Worm (Caenorhabditis elegans) whole organism, early embryonic: Measurements from ENCODE around the gene C05C10.8.

Experiments
- B0310.2 ChIP-seq: sonication (generic microtip); optimal IDR thresholded peaks from 2 replicates; lab custom pipeline; 2016; ENCODE audit warnings: mild to moderate bottlenecking, missing genetic modification characterization, missing compliant biosample characterization
- F13C5.2 ChIP-seq: sonication (generic microtip); optimal IDR thresholded peaks from 2 replicates; lab custom pipeline; 2017; ENCODE audit warnings: mild to moderate bottlenecking, missing genetic modification characterization, inconsistent platforms, missing compliant biosample characterization
- aly-1 ChIP-seq: sonication (generic microtip); optimal IDR thresholded peaks from 2 replicates; lab custom pipeline; 2016; ENCODE audit warnings: missing genetic modification characterization, missing compliant biosample characterization
- ama-1 ChIP-seq: fragments of 150-350 bp; optimal IDR thresholded peaks from 2 replicates; lab custom pipeline; 2014
- ceh-13 ChIP-seq: fragments of 200-800 bp; sonication (Bioruptor generic); optimal IDR thresholded peaks from 2 replicates; lab custom pipeline; 2018; ENCODE audit warnings: mild to moderate bottlenecking, missing genetic modification characterization, missing compliant biosample characterization
- ceh-36 ChIP-seq: sonication (generic microtip); optimal IDR thresholded peaks from 2 replicates; lab custom pipeline; 2016; ENCODE audit warnings: missing genetic modification characterization, inconsistent platforms, missing compliant biosample characterization
- ets-7 ChIP-seq: sonication (generic microtip); optimal IDR thresholded peaks from 2 replicates; lab custom pipeline; 2016; ENCODE audit warnings: missing genotype, missing genetic modification characterization, missing compliant biosample characterization
- flt-1 ChIP-seq: fragments of 200-800 bp; sonication (Bioruptor generic); IDR thresholded peaks from 2 replicates; pipeline ENCODE4 v1.3.6; 2022; ENCODE audit warnings: missing genetic modification characterization, missing compliant biosample characterization
- hmbx-1 ChIP-seq: sonication (generic microtip); optimal IDR thresholded peaks from 2 replicates; lab custom pipeline; 2016; ENCODE audit warnings: mild to moderate bottlenecking, missing genetic modification characterization, missing compliant biosample characterization
- hmg-4 ChIP-seq: fragments of 200-800 bp; sonication (Bioruptor generic); optimal IDR thresholded peaks from 2 replicates; lab custom pipeline; 2018; ENCODE audit warnings: mild to moderate bottlenecking, missing genetic modification characterization, missing compliant biosample characterization
- hnd-1 ChIP-seq: sonication (generic microtip); optimal IDR thresholded peaks from 2 replicates; lab custom pipeline; 2016; ENCODE audit warnings: missing genetic modification characterization, missing compliant biosample characterization
- pes-1 ChIP-seq: fragments of 200-800 bp; sonication (Bioruptor generic); IDR thresholded peaks from 2 replicates; pipeline ENCODE4 v1.3.6; 2022; ENCODE audit warnings: missing genetic modification reagents, missing genetic modification characterization, missing compliant biosample characterization
- scrt-1 ChIP-seq: fragments of 200-800 bp; sonication (Bioruptor generic); IDR thresholded peaks from 2 replicates; pipeline ENCODE4 v1.3.6; 2022; ENCODE audit warnings: missing genetic modification characterization, missing compliant biosample characterization
- sea-1 ChIP-seq: fragments of 200-800 bp; sonication (Bioruptor generic); conservative IDR thresholded peaks from 2 replicates; pipeline ENCODE4 v1.3.6; 2022; ENCODE audit warnings: missing genetic modification characterization, missing compliant biosample characterization
- tbx-11 ChIP-seq: fragments of 200-800 bp; sonication (Bioruptor generic); IDR thresholded peaks from 2 replicates; pipeline ENCODE4 v1.3.6; 2022; ENCODE audit warnings: missing genetic modification characterization, missing compliant biosample characterization
- tbx-37 ChIP-seq: fragments of 200-800 bp; sonication (Bioruptor generic); conservative IDR thresholded peaks from 2 replicates; pipeline ENCODE4 v1.3.6; 2022; ENCODE audit warnings: missing genetic modification reagents, missing genetic modification characterization, missing compliant biosample characterization
- tra-4 ChIP-seq: sonication (generic microtip); optimal IDR thresholded peaks from 2 replicates; lab custom pipeline; 2017; ENCODE audit warnings: missing genetic modification characterization, missing compliant biosample characterization

The C05C10.8 gene

ce11 chrII:9880826-9881225 lies 37.0 kb downstream of the C05C10.8 start, which contains the start of gene C08H9.15:
Gene C08H9.15, plus strand, starts transcription at chrII:9881193.
- no peak for TF ChIP-seq pes-1 (GFP tag; lab: Robert Waterston, UW)
- TF ChIP-seq hmbx-1 (tag; lab: Kevin White, UChicago) = no peak
- no peak for TF ChIP-seq ama-1 (lab: Kevin White, UChicago)
- TF ChIP-seq sea-1 (GFP tag; lab: Robert Waterston, UW) = no peak
- no peak for TF ChIP-seq tra-4 (tag; lab: Kevin White, UChicago)
- TF ChIP-seq ceh-36 (tag; lab: Kevin White, UChicago) = no peak
- TF ChIP-seq scrt-1 = no peak
- TF ChIP-seq B0310.2 (tag; lab: Kevin White, UChicago) = no peak
- TF ChIP-seq ets-7 = no peak
- no peak for TF ChIP-seq tbx-11 (GFP tag; lab: Robert Waterston, UW)
- TF ChIP-seq aly-1 (tag; lab: Kevin White, UChicago) = no peak
- no peak for TF ChIP-seq hmg-4 (GFP tag; lab: Kevin White, UChicago)
- no peak for TF ChIP-seq flt-1 (GFP tag; lab: Robert Waterston, UW)

- no peak for TF ChIP-seq ama-1 (lab: Kevin White, UChicago)
- TF ChIP-seq hnd-1 = no peak
- no peak for TF ChIP-seq ceh-36 (tag; lab: Kevin White, UChicago)
- TF ChIP-seq pes-1 (GFP tag; lab: Robert Waterston, UW) = no peak
- TF ChIP-seq hmbx-1 (tag; lab: Kevin White, UChicago) = no peak
- no peak for TF ChIP-seq tra-4 (tag; lab: Kevin White, UChicago)
- no peak for TF ChIP-seq ets-7
- TF ChIP-seq sea-1 (GFP tag; lab: Robert Waterston, UW) = no peak
- TF ChIP-seq hmg-4 (GFP tag; lab: Kevin White, UChicago) = no peak
- TF ChIP-seq tbx-11 (GFP tag; lab: Robert Waterston, UW) = no peak
- TF ChIP-seq F13C5.2 (tag; lab: Kevin White, UChicago) = no peak
These were observed 38.0 kb downstream of the C05C10.8 start for ce11 chrII:9879815-9880214.

- no peak for TF ChIP-seq F13C5.2 (tag; lab: Kevin White, UChicago)
- no peak for TF ChIP-seq ceh-36 (tag; lab: Kevin White, UChicago)
These were observed 43.1 kb downstream of the C05C10.8 start, which contains the start of the genes chil-2 and ctsa-3.2 for ce11 chrII:9874508-9875229. Gene chil-2, minus strand, starts transcription at chrII:9874608. Gene ctsa-3.2, plus strand, starts transcription at chrII:9875179.

- TF ChIP-seq tbx-37 (GFP tag; lab: Robert Waterston, UW) (no peak), sea-1 (GFP tag; lab: Robert Waterston, UW) (no peak), ets-7 (no peak), tra-4 (tag; lab: Kevin White, UChicago) (no peak), hnd-1 (no peak), scrt-1 (no peak)
These were observed 44.8 kb downstream of the C05C10.8 start, which contains the start of gene chil-8 for ce11 chrII:9872961-9873360. Gene chil-8, minus strand, starts transcription at chrII:9873061.

- TF ChIP-seq scrt-1 = no peak
- TF ChIP-seq B0310.2 (tag; lab: Kevin White, UChicago) = no peak
- TF ChIP-seq aly-1 (tag; lab: Kevin White, UChicago) = no peak
- no peak for TF ChIP-seq pes-1 (GFP tag; lab: Robert Waterston, UW)
- TF ChIP-seq ets-7 = no peak
- no peak for TF ChIP-seq tbx-37 (GFP tag; lab: Robert Waterston, UW)
These were observed 46.7 kb downstream of the C05C10.8 start, which contains the start of gene chil-7 for ce11 chrII:9871061-9871460. Gene chil-7, minus strand, starts transcription at chrII:9871172.

- TF ChIP-seq ama-1 (lab: Kevin White, UChicago) (no peak), ceh-36 (tag; lab: Kevin White, UChicago) (no peak), tbx-37 (GFP tag; lab: Robert Waterston, UW) (no peak), ets-7 (no peak), hmbx-1 (tag; lab: Kevin White, UChicago) (no peak), tbx-11 (GFP tag; lab: Robert Waterston, UW) (no peak), B0310.2 (tag; lab: Kevin White, UChicago) (no peak), F13C5.2 (tag; lab: Kevin White, UChicago) (no peak), scrt-1 (no peak), hnd-1 (no peak), tra-4 (tag; lab: Kevin White, UChicago) (no peak), aly-1 (tag; lab: Kevin White, UChicago) (no peak), pes-1 (GFP tag; lab: Robert Waterston, UW) (no peak), hmg-4 (GFP tag; lab: Kevin White, UChicago) (no peak), flt-1 (GFP tag; lab: Robert Waterston, UW) (no peak), ceh-13 (GFP tag; lab: Kevin White, UChicago) (no peak), sea-1 (GFP tag; lab: Robert Waterston, UW) (no peak)
These were observed 49.1 kb downstream of the C05C10.8 start, which contains the start of gene old-1 for ce11 chrII:9868698-9869097. Gene old-1, minus strand, starts transcription at chrII:9868747.

ce11 chrII:9868207-9868606 lies 49.6 kb downstream of the C05C10.8 start:
- TF ChIP-seq pes-1 (GFP tag; lab: Robert Waterston, UW) = no peak
